Fruit fly (Drosophila melanogaster) whole organism, embryonic: Measurements from ENCODE around the gene mrva.

Experiments used
- CG12744 ChIP-seq: fragments of 200-800 bp; sonication (Bioruptor generic); optimal IDR thresholded peaks from 2 replicates; lab custom pipeline; 2016; ENCODE audit warnings: missing biosample characterization, missing genetic modification characterization
- CG14014 ChIP-seq: fragments of 200-800 bp; sonication (Bioruptor generic); IDR thresholded peaks from 2 replicates; pipeline ENCODE4 v1.3.6; 2022; ENCODE audit warnings: missing biosample characterization, missing genetic modification characterization
- CG14860 ChIP-seq: fragments of 200-800 bp; sonication (Bioruptor generic); IDR thresholded peaks from 3 replicates; pipeline ENCODE4 v1.3.6; 2022; ENCODE audit warnings: missing biosample characterization, missing genetic modification characterization; ENCODE audit not compliant: partially characterized antibody
- CG15479 ChIP-seq: fragments of 200-800 bp; sonication (Bioruptor generic); optimal IDR thresholded peaks from 3 replicates; lab custom pipeline; 2019; ENCODE audit warnings: missing biosample characterization, mild to moderate bottlenecking, missing genetic modification characterization, moderate library complexity
- CG2199 ChIP-seq: fragments of 200-800 bp; sonication (Bioruptor generic); IDR thresholded peaks from 3 replicates; pipeline ENCODE4 v1.3.6; 2022; ENCODE audit warnings: missing biosample characterization, missing genetic modification characterization
- CG2875 ChIP-seq: fragments of 200-800 bp; sonication (Bioruptor generic); optimal IDR thresholded peaks from 2 replicates; lab custom pipeline; 2017; ENCODE audit warnings: missing biosample characterization, mild to moderate bottlenecking, missing genetic modification characterization, missing genetic modification reagents
- CG34422 ChIP-seq: fragments of 200-800 bp; sonication (Bioruptor generic); IDR thresholded peaks from 3 replicates; pipeline ENCODE4 v1.3.6; 2022; ENCODE audit warnings: missing biosample characterization, missing genetic modification characterization
- CG3726 ChIP-seq: fragments of 200-800 bp; sonication (Bioruptor generic); IDR thresholded peaks from 3 replicates; pipeline ENCODE4, ENCODE4 v1.3.6; 2022; ENCODE audit warnings: missing biosample characterization, missing genetic modification characterization
- CG4282 ChIP-seq: fragments of 200-800 bp; sonication (Bioruptor generic); optimal IDR thresholded peaks from 2 replicates; lab custom pipeline; 2016; ENCODE audit warnings: missing biosample characterization, missing genetic modification characterization
- CG6813 ChIP-seq: fragments of 200-800 bp; sonication (Bioruptor generic); optimal IDR thresholded peaks from 2 replicates; lab custom pipeline; 2017; ENCODE audit warnings: missing biosample characterization, missing genetic modification characterization, mild to moderate bottlenecking, moderate library complexity, missing genetic modification reagents
- CG9727 ChIP-seq: fragments of 200-800 bp; sonication (Bioruptor generic); optimal IDR thresholded peaks from 3 replicates; lab custom pipeline; 2017; ENCODE audit warnings: missing biosample characterization, mild to moderate bottlenecking, missing genetic modification characterization
- CG9817 ChIP-seq: fragments of 200-800 bp; sonication (Bioruptor generic); optimal IDR thresholded peaks from 2 replicates; lab custom pipeline; 2018; ENCODE audit warnings: missing biosample characterization, mild to moderate bottlenecking, missing genetic modification characterization, moderate library complexity
- Dek ChIP-seq: fragments of 200-800 bp; sonication (Bioruptor generic); optimal IDR thresholded peaks from 3 replicates; lab custom pipeline; 2019; ENCODE audit warnings: missing biosample characterization, mild to moderate bottlenecking, missing genetic modification characterization, moderate library complexity
- Dip3 ChIP-seq: fragments of 200-800 bp; sonication (Bioruptor generic); optimal IDR thresholded peaks from 3 replicates; lab custom pipeline; 2016; ENCODE audit warnings: missing biosample characterization, missing genetic modification characterization
- E2f2 ChIP-seq: fragments of 200-800 bp; sonication (Bioruptor generic); IDR thresholded peaks from 2 replicates; pipeline ENCODE4 v1.3.6; 2022; ENCODE audit warnings: missing biosample characterization, missing genetic modification characterization
- HLH54F ChIP-seq: fragments of 200-800 bp; sonication (Bioruptor generic); optimal IDR thresholded peaks from 3 replicates; lab custom pipeline; 2016; ENCODE audit warnings: missing biosample characterization, missing genetic modification characterization
- Hey ChIP-seq: fragments of 200-800 bp; sonication (Bioruptor generic); optimal IDR thresholded peaks from 3 replicates; lab custom pipeline; 2018; ENCODE audit warnings: missing biosample characterization, mild to moderate bottlenecking, missing genetic modification characterization
- Kr ChIP-seq: fragments of 200-800 bp; sonication (Bioruptor generic); optimal IDR thresholded peaks from 2 replicates; lab custom pipeline; 2017; ENCODE audit warnings: missing biosample characterization, mild to moderate bottlenecking, missing genetic modification characterization
- Lpt ChIP-seq: fragments of >200 bp; optimal IDR thresholded peaks from 2 replicates; lab custom pipeline; 2018; ENCODE audit warnings: missing biosample characterization, missing genetic modification characterization
- Med ChIP-seq: fragments of 200-800 bp; sonication (Bioruptor generic); peaks from one replicate; lab custom pipeline; 2016; ENCODE audit warnings: missing biosample characterization, missing genetic modification characterization, mild to moderate bottlenecking, inconsistent platforms, moderate library complexity
- Mes4 ChIP-seq: fragments of 200-800 bp; sonication (Bioruptor generic); optimal IDR thresholded peaks from 2 replicates; lab custom pipeline; 2016; ENCODE audit warnings: missing biosample characterization, missing genetic modification characterization
- Ravus ChIP-seq: fragments of 200-800 bp; sonication (Bioruptor generic); IDR thresholded peaks from 2 replicates; pipeline ENCODE4 v1.3.6; 2022; ENCODE audit warnings: missing biosample characterization, missing genetic modification characterization
- Rfx ChIP-seq: fragments of 200-800 bp; sonication (Bioruptor generic); IDR thresholded peaks from 2 replicates; pipeline ENCODE4 v1.3.6; 2022; ENCODE audit warnings: missing biosample characterization, missing genetic modification characterization
- Rx ChIP-seq: fragments of 200-800 bp; sonication (Bioruptor generic); IDR thresholded peaks from 2 replicates; pipeline ENCODE4 v1.3.6; 2022; ENCODE audit warnings: missing biosample characterization, missing genetic modification characterization
- Tbp ChIP-seq: fragments of >200 bp; optimal IDR thresholded peaks from 2 replicates; lab custom pipeline; 2018; ENCODE audit warnings: missing biosample characterization, missing genetic modification characterization
- Trl ChIP-seq, 3 experiments: fragments of >200 bp in 2 of 3; fragments of 200-800 bp in 1 of 3; sonication (Bioruptor generic) in 1 of 3; optimal IDR thresholded peaks; 2 replicates in 1 of 3; 3 replicates in 2 of 3; lab custom pipeline; 2016 to 2017; ENCODE audit warnings: missing biosample characterization in 1 of 3, missing genetic modification characterization in 1 of 3
- abd-A ChIP-seq: fragments of 200-800 bp; sonication (Bioruptor generic); optimal IDR thresholded peaks from 3 replicates; lab custom pipeline; 2019; ENCODE audit warnings: missing biosample characterization, mild to moderate bottlenecking, missing genetic modification characterization, moderate library complexity
- az2 ChIP-seq: fragments of 200-800 bp; sonication (Bioruptor generic); optimal IDR thresholded peaks from 3 replicates; lab custom pipeline; 2016; ENCODE audit warnings: missing biosample characterization, missing genetic modification characterization
- bcd ChIP-seq: fragments of 200-800 bp; sonication (Bioruptor generic); optimal IDR thresholded peaks from 2 replicates; lab custom pipeline; 2017; ENCODE audit warnings: missing biosample characterization, mild to moderate bottlenecking, missing genetic modification characterization
- chm ChIP-seq: fragments of 200-800 bp; sonication (Bioruptor generic); IDR thresholded peaks from 2 replicates; pipeline ENCODE4 v1.3.6; 2022; ENCODE audit warnings: missing biosample characterization, missing genetic modification characterization
- da ChIP-seq: fragments of 200-800 bp; sonication (Bioruptor generic); optimal IDR thresholded peaks from 2 replicates; lab custom pipeline; 2016; ENCODE audit warnings: missing biosample characterization, missing genetic modification characterization
- dimm ChIP-seq: fragments of 200-800 bp; sonication (Bioruptor generic); IDR thresholded peaks from 2 replicates; pipeline ENCODE4 v1.3.6; 2022; ENCODE audit warnings: missing biosample characterization, missing genetic modification characterization
- en ChIP-seq: fragments of 200-800 bp; sonication (Bioruptor generic); optimal IDR thresholded peaks from 2 replicates; lab custom pipeline; 2016; ENCODE audit warnings: missing biosample characterization, missing genetic modification characterization
- eve ChIP-seq, 2 experiments: fragments of >200 bp; optimal IDR thresholded peaks; 2 replicates each; lab custom pipeline; 2017; ENCODE audit warnings: missing biosample characterization in 2 of 2, missing genetic modification characterization in 2 of 2
- gcm2 ChIP-seq: fragments of 200-800 bp; sonication (Bioruptor generic); optimal IDR thresholded peaks from 2 replicates; lab custom pipeline; 2016; ENCODE audit warnings: missing biosample characterization, missing genetic modification characterization
- grau ChIP-seq: fragments of 200-800 bp; optimal IDR thresholded peaks from 3 replicates; lab custom pipeline; 2019; ENCODE audit warnings: missing biosample characterization, mild to moderate bottlenecking, missing genetic modification characterization, moderate library complexity
- gt ChIP-seq: fragments of 200-800 bp; sonication (Bioruptor generic); IDR thresholded peaks from 2 replicates; pipeline ENCODE4 v1.3.6; 2022; ENCODE audit warnings: missing biosample characterization, missing genetic modification characterization
- her ChIP-seq: fragments of 200-800 bp; sonication (Bioruptor generic); optimal IDR thresholded peaks from 2 replicates; lab custom pipeline; 2016; ENCODE audit warnings: missing biosample characterization, missing genetic modification characterization
- jumu ChIP-seq: fragments of 200-800 bp; sonication (Bioruptor generic); optimal IDR thresholded peaks from 3 replicates; lab custom pipeline; 2016; ENCODE audit warnings: missing biosample characterization, missing genetic modification characterization
- klu ChIP-seq: fragments of 200-800 bp; sonication (Bioruptor generic); IDR thresholded peaks from 2 replicates; pipeline ENCODE4 v1.3.6; 2022; ENCODE audit warnings: missing biosample characterization, missing genetic modification characterization
- mirr ChIP-seq: fragments of 200-800 bp; sonication (Bioruptor generic); optimal IDR thresholded peaks from 3 replicates; lab custom pipeline; 2018; ENCODE audit warnings: missing biosample characterization, mild to moderate bottlenecking, missing genetic modification characterization
- odd ChIP-seq: fragments of 200-800 bp; sonication (Bioruptor generic); optimal IDR thresholded peaks from 2 replicates; lab custom pipeline; 2017; ENCODE audit warnings: missing biosample characterization, mild to moderate bottlenecking, missing genetic modification characterization
- pb ChIP-seq: fragments of 200-800 bp; sonication (Bioruptor generic); optimal IDR thresholded peaks from 3 replicates; lab custom pipeline; 2016; ENCODE audit warnings: missing biosample characterization, missing genetic modification characterization
- pita ChIP-seq: fragments of 200-800 bp; sonication (Bioruptor generic); optimal IDR thresholded peaks from 2 replicates; lab custom pipeline; 2017; ENCODE audit warnings: missing biosample characterization, mild to moderate bottlenecking, missing genetic modification characterization
- pros ChIP-seq: fragments of 200-800 bp; sonication (Bioruptor generic); optimal IDR thresholded peaks from 3 replicates; lab custom pipeline; 2019; ENCODE audit warnings: missing biosample characterization, mild to moderate bottlenecking, missing genetic modification characterization, moderate library complexity
- pzg ChIP-seq: fragments of 200-800 bp; sonication (Bioruptor generic); optimal IDR thresholded peaks from 3 replicates; lab custom pipeline; 2018; ENCODE audit warnings: missing biosample characterization, mild to moderate bottlenecking, missing genetic modification characterization, moderate library complexity
- salm ChIP-seq: fragments of 200-800 bp; sonication (Bioruptor generic); optimal IDR thresholded peaks from 2 replicates; lab custom pipeline; 2018; ENCODE audit warnings: missing biosample characterization, mild to moderate bottlenecking, missing genetic modification characterization
- sens ChIP-seq: fragments of 200-800 bp; sonication (Bioruptor generic); peaks from one replicate; lab custom pipeline; 2016; ENCODE audit warnings: missing biosample characterization, missing genetic modification characterization
- seq ChIP-seq: fragments of 200-800 bp; sonication (Bioruptor generic); IDR thresholded peaks from 2 replicates; pipeline ENCODE4 v1.3.6; 2022; ENCODE audit warnings: missing biosample characterization, missing genetic modification characterization
- sob ChIP-seq: fragments of 200-800 bp; sonication (Bioruptor generic); IDR thresholded peaks from 2 replicates; pipeline ENCODE4 v1.3.6; 2022; ENCODE audit warnings: missing biosample characterization, missing genetic modification characterization
- tin ChIP-seq: fragments of 200-800 bp; sonication (Bioruptor generic); optimal IDR thresholded peaks from 3 replicates; lab custom pipeline; 2016; ENCODE audit warnings: missing biosample characterization, missing genetic modification characterization
- trem ChIP-seq: fragments of 200-800 bp; optimal IDR thresholded peaks from 3 replicates; lab custom pipeline; 2019; ENCODE audit warnings: missing biosample characterization, mild to moderate bottlenecking, missing genetic modification characterization, moderate library complexity
- tx ChIP-seq: fragments of 200-800 bp; sonication (Bioruptor generic); optimal IDR thresholded peaks from 2 replicates; lab custom pipeline; 2016; ENCODE audit warnings: missing biosample characterization, missing genetic modification characterization

mrva gene

dm6 chr3L:7339216-7339742, 10.6 kb upstream of the mrva start, which contains the start of the genes lark and eco (continued):
- no peak for TF ChIP-seq CG6813
- no peak for TF ChIP-seq seq
- TF ChIP-seq sob (GFP tag; lab: Robert Waterston, UW), result no peak
- TF ChIP-seq da (GFP tag; lab: Kevin White, UChicago), result no peak
- no peak for TF ChIP-seq CG9727 (GFP tag; lab: Kevin White, UChicago)
- no peak; the same call in 2 of the 3 replicates for TF ChIP-seq CG34422 (GFP tag; lab: Robert Waterston, UW)
- no peak for TF ChIP-seq chm
- TF ChIP-seq eve (GFP tag; optimal IDR thresholded peaks at IDR 0.05; lab: Kevin White, UChicago), result no peak
- no peak for TF ChIP-seq pb
- TF ChIP-seq Ravus (GFP tag; lab: Robert Waterston, UW), result no peak
- TF ChIP-seq trem (tag; lab: Kevin White, UChicago), result peak; percentile 26
- TF ChIP-seq salm, result no peak
- TF ChIP-seq pzg (GFP tag; lab: Kevin White, UChicago), result peak; percentile 79
- peak; percentile 67 for TF ChIP-seq Med
- no peak for TF ChIP-seq tx (GFP tag; lab: Kevin White, UChicago)
- TF ChIP-seq gcm2 (GFP tag; lab: Kevin White, UChicago), result no peak
- no peak for TF ChIP-seq tin (GFP tag; lab: Kevin White, UChicago)
- no peak for TF ChIP-seq CG4282 (GFP tag; lab: Kevin White, UChicago)
- TF ChIP-seq Mes4 (GFP tag; lab: Kevin White, UChicago), result no peak
- no peak for TF ChIP-seq her
- TF ChIP-seq Lpt (GFP tag; lab: Kevin White, UChicago), result no peak
- no peak for TF ChIP-seq gt (GFP tag; lab: Robert Waterston, UW)
- no peak for TF ChIP-seq mirr (GFP tag; lab: Kevin White, UChicago)
- TF ChIP-seq CG3726, result no peak
- no peak for TF ChIP-seq bcd
- TF ChIP-seq grau (tag; lab: Kevin White, UChicago), result no peak
- TF ChIP-seq dimm (GFP tag; lab: Robert Waterston, UW), result no peak
- no peak for TF ChIP-seq abd-A (tag; lab: Kevin White, UChicago)
- TF ChIP-seq klu (GFP tag; lab: Robert Waterston, UW), result no peak
- no peak for TF ChIP-seq Trl (optimal IDR thresholded peaks at IDR 0.05; lab: Kevin White, UChicago)
- TF ChIP-seq Trl (GFP tag; optimal IDR thresholded peaks at IDR 0.05; lab: Kevin White, UChicago), result no peak
- no peak for TF ChIP-seq CG2875 (GFP tag; lab: Kevin White, UChicago)
- no peak for TF ChIP-seq en (GFP tag; lab: Kevin White, UChicago)
- no peak for TF ChIP-seq HLH54F (GFP tag; lab: Kevin White, UChicago)
- no peak for TF ChIP-seq Rx (GFP tag; lab: Robert Waterston, UW)
- no peak for TF ChIP-seq odd (GFP tag; lab: Kevin White, UChicago)
- no peak for TF ChIP-seq CG12744 (GFP tag; lab: Kevin White, UChicago)
- TF ChIP-seq az2 (GFP tag; lab: Kevin White, UChicago), result no peak
- TF ChIP-seq CG9817 (tag; lab: Kevin White, UChicago), result no peak
- no peak for TF ChIP-seq Tbp
- TF ChIP-seq CG15479 (GFP tag; lab: Kevin White, UChicago), result no peak
- no peak for TF ChIP-seq jumu
- no peak for TF ChIP-seq pros (GFP tag; lab: Kevin White, UChicago)
- TF ChIP-seq Hey (tag; lab: Kevin White, UChicago), result no peak
- no peak for TF ChIP-seq Dip3 (GFP tag; lab: Kevin White, UChicago)
- TF ChIP-seq Dek (tag; lab: Kevin White, UChicago), result no peak
- TF ChIP-seq CG14014 (GFP tag; lab: Robert Waterston, UW), result no peak
- TF ChIP-seq pita, result no peak
- TF ChIP-seq CG2199 (GFP tag; lab: Robert Waterston, UW), result no peak
- no peak for TF ChIP-seq Rfx (GFP tag; lab: Robert Waterston, UW)
- peak; percentile 74 for TF ChIP-seq sens (GFP tag; lab: Kevin White, UChicago)
- no peak; the same call in 1 of the 2 replicates for TF ChIP-seq E2f2
- no peak for TF ChIP-seq CG14860
- TF ChIP-seq Kr (GFP tag; lab: Kevin White, UChicago), result no peak
